Worm (Caenorhabditis elegans) whole organism, L4 larva: ENCODE results near the gene unc-64.
A peak's percentile ranks its signal among the peaks of the same experiment; 100 is the strongest.

Experiments used
- F10B5.3 ChIP-seq: sonication (generic microtip); optimal IDR thresholded peaks from 2 replicates; lab custom pipeline; 2016; ENCODE audit warnings: mild to moderate bottlenecking, missing genetic modification characterization, missing compliant biosample characterization
- F26F4.8 ChIP-seq: fragments of 200-800 bp; sonication (Bioruptor generic); conservative IDR thresholded peaks from 2 replicates; pipeline ENCODE4 v1.3.6; 2022; ENCODE audit warnings: missing genetic modification characterization, missing compliant biosample characterization
- F44E2.7 ChIP-seq: fragments of 200-800 bp; sonication (Bioruptor generic); IDR thresholded peaks from 2 replicates; pipeline ENCODE4 v2.1.2; 2022; ENCODE audit warnings: missing genetic modification characterization, missing compliant biosample characterization
- F49E8.2 ChIP-seq: sonication (generic microtip); optimal IDR thresholded peaks from 2 replicates; lab custom pipeline; 2016; ENCODE audit warnings: missing compliant biosample characterization, mild to moderate bottlenecking, missing genetic modification characterization, borderline replicate concordance
- Y48G9A.11 ChIP-seq: fragments of 200-800 bp; sonication (Bioruptor generic); IDR thresholded peaks from 2 replicates; pipeline ENCODE4 v1.3.6; 2022; ENCODE audit warnings: missing genetic modification reagents, missing genetic modification characterization, missing compliant biosample characterization
- ZK337.2 ChIP-seq: fragments of 200-800 bp; sonication (Bioruptor generic); IDR thresholded peaks from 2 replicates; pipeline ENCODE4 v1.3.6; 2022; ENCODE audit warnings: missing genetic modification reagents, missing genetic modification characterization, missing compliant biosample characterization
- aha-1 ChIP-seq: fragments of 150-350 bp; peaks from one replicate; lab custom pipeline; 2014; ENCODE audit warnings: missing biosample characterization, missing genetic modification characterization
- aly-2 ChIP-seq: sonication (generic microtip); optimal IDR thresholded peaks from 2 replicates; lab custom pipeline; 2018; ENCODE audit warnings: missing biosample characterization, missing genetic modification characterization
- ama-1 ChIP-seq: fragments of 150-350 bp; optimal IDR thresholded peaks from 2 replicates; lab custom pipeline; 2014; ENCODE audit warnings: inconsistent platforms, mixed read lengths
- attf-4 ChIP-seq: sonication (generic microtip); optimal IDR thresholded peaks from 3 replicates; lab custom pipeline; 2017; ENCODE audit warnings: missing biosample characterization, missing genetic modification characterization
- ceh-20 ChIP-seq: fragments of 200-800 bp; sonication (Bioruptor generic); IDR thresholded peaks from 2 replicates; pipeline ENCODE4 v1.3.6; 2022; ENCODE audit warnings: missing genetic modification reagents, missing genetic modification characterization, missing compliant biosample characterization
- ceh-82 ChIP-seq: sonication (generic microtip); optimal IDR thresholded peaks from 2 replicates; lab custom pipeline; 2017; ENCODE audit warnings: missing biosample characterization, missing genetic modification characterization
- cey-2 ChIP-seq: sonication (generic microtip); optimal IDR thresholded peaks from 3 replicates; lab custom pipeline; 2017; ENCODE audit warnings: missing genetic modification characterization, mild to moderate bottlenecking, missing compliant biosample characterization, antibody characterized with exemption, borderline replicate concordance; ENCODE audit not compliant: insufficient read depth
- ctbp-1 ChIP-seq: fragments of 200-800 bp; sonication (Bioruptor generic); IDR thresholded peaks from 2 replicates; pipeline ENCODE4 v1.3.6; 2022; ENCODE audit warnings: missing genetic modification reagents, missing genetic modification characterization, missing compliant biosample characterization
- daf-16 ChIP-seq, 3 experiments: sonication (generic microtip); optimal IDR thresholded peaks; 2 replicates each; lab custom pipeline; 2016 to 2017; ENCODE audit warnings: missing genetic modification characterization in 3 of 3, missing genetic modification reagents in 3 of 3, mild to moderate bottlenecking in 2 of 3, missing compliant biosample characterization in 2 of 3, missing biosample characterization in 1 of 3, moderate library complexity in 1 of 3
- daf-19 ChIP-seq: fragments of 200-800 bp; sonication (Bioruptor generic); conservative IDR thresholded peaks from 2 replicates; pipeline ENCODE4 v1.3.6; 2022; ENCODE audit warnings: missing genetic modification characterization, missing compliant biosample characterization
- dmd-9 ChIP-seq: fragments of 200-800 bp; sonication (Bioruptor generic); IDR thresholded peaks from 2 replicates; pipeline ENCODE4 v1.3.6; 2022; ENCODE audit warnings: missing genetic modification reagents, missing genetic modification characterization, missing compliant biosample characterization
- dpl-1 ChIP-seq: fragments of 150-350 bp; optimal IDR thresholded peaks from 2 replicates; lab custom pipeline; 2014; ENCODE audit warnings: missing biosample characterization, missing genetic modification reagents, missing genetic modification characterization
- duxl-1 ChIP-seq: sonication (generic microtip); optimal IDR thresholded peaks from 2 replicates; lab custom pipeline; 2016; ENCODE audit warnings: mild to moderate bottlenecking, missing genetic modification characterization, moderate library complexity, missing compliant biosample characterization; ENCODE audit not compliant: poor library complexity
- dve-1 ChIP-seq: sonication (generic microtip); optimal IDR thresholded peaks from 2 replicates; lab custom pipeline; 2017; ENCODE audit warnings: antibody characterized with exemption, mild to moderate bottlenecking, missing genetic modification characterization, missing compliant biosample characterization; ENCODE audit not compliant: insufficient read depth
- fkh-10 ChIP-seq: fragments of 150-350 bp; optimal IDR thresholded peaks from 2 replicates; lab custom pipeline; 2014; ENCODE audit warnings: missing biosample characterization, missing genetic modification reagents, missing genetic modification characterization
- gei-8 ChIP-seq: fragments of 200-800 bp; sonication (Bioruptor generic); optimal IDR thresholded peaks from 2 replicates; lab custom pipeline; 2018; ENCODE audit warnings: mild to moderate bottlenecking, missing genetic modification characterization, missing compliant biosample characterization
- hif-1 ChIP-seq, 2 experiments: sonication (generic microtip); optimal IDR thresholded peaks; 2 replicates each; lab custom pipeline; 2016 to 2017; ENCODE audit warnings: missing compliant biosample characterization in 2 of 2, missing genetic modification characterization in 2 of 2, missing genetic modification reagents in 2 of 2, missing genotype in 2 of 2, mild to moderate bottlenecking in 1 of 2
- hmg-1.1 ChIP-seq: fragments of 200-800 bp; sonication (Bioruptor generic); IDR thresholded peaks from 2 replicates; pipeline ENCODE4 v1.3.6; 2022; ENCODE audit warnings: missing genetic modification reagents, missing genetic modification characterization, missing compliant biosample characterization
- jun-1 ChIP-seq: fragments of 150-350 bp; optimal IDR thresholded peaks from 2 replicates; lab custom pipeline; 2014; ENCODE audit warnings: missing biosample characterization, missing genetic modification reagents, missing genetic modification characterization
- madf-5 ChIP-seq, 2 experiments: fragments of 200-800 bp; sonication (Bioruptor generic); IDR thresholded peaks; 2 replicates each; pipeline ENCODE4 v1.3.6; 2022; ENCODE audit warnings: missing compliant biosample characterization in 2 of 2, missing genetic modification characterization in 2 of 2
- madf-9 ChIP-seq: fragments of 200-800 bp; sonication (Bioruptor generic); conservative IDR thresholded peaks from 2 replicates; pipeline ENCODE4 v1.3.6; 2022; ENCODE audit warnings: missing genetic modification reagents, missing genetic modification characterization, missing compliant biosample characterization
- mdl-1 ChIP-seq, 2 experiments: fragments of 150-350 bp in 1 of 2; sonication (generic microtip) in 1 of 2; optimal IDR thresholded peaks; 2 replicates each; lab custom pipeline; 2014 to 2017; ENCODE audit warnings: missing biosample characterization in 2 of 2, missing genetic modification characterization in 2 of 2
- mdt-29 ChIP-seq: fragments of 200-800 bp; sonication (Bioruptor generic); IDR thresholded peaks from 2 replicates; pipeline ENCODE4 v1.3.6; 2022; ENCODE audit warnings: missing genetic modification reagents, missing genetic modification characterization, missing compliant biosample characterization
- mep-1 ChIP-seq: fragments of 150-350 bp; sonication (generic microtip); optimal IDR thresholded peaks from 3 replicates; lab custom pipeline; 2014; ENCODE audit warnings: missing biosample characterization, missing genetic modification characterization
- mes-2 ChIP-seq: sonication (generic microtip); optimal IDR thresholded peaks from 2 replicates; lab custom pipeline; 2016; ENCODE audit warnings: missing genotype, mild to moderate bottlenecking, missing genetic modification characterization, missing compliant biosample characterization; ENCODE audit not compliant: poor library complexity, severe bottlenecking
- mxl-3 ChIP-seq: fragments of 200-800 bp; sonication (Bioruptor generic); optimal IDR thresholded peaks from 2 replicates; lab custom pipeline; 2018; ENCODE audit warnings: mild to moderate bottlenecking, missing genetic modification characterization, missing compliant biosample characterization
- nhr-25 ChIP-seq: sonication (generic microtip); optimal IDR thresholded peaks from 2 replicates; lab custom pipeline; 2017; ENCODE audit warnings: missing genetic modification characterization, mild to moderate bottlenecking, missing compliant biosample characterization, antibody characterized with exemption, moderate library complexity, borderline replicate concordance; ENCODE audit not compliant: insufficient read depth
- nhr-42 ChIP-seq: fragments of 200-800 bp; sonication (Bioruptor generic); IDR thresholded peaks from 2 replicates; pipeline ENCODE4 v1.3.6; 2022; ENCODE audit warnings: missing genetic modification characterization, missing compliant biosample characterization
- nhr-77 ChIP-seq: fragments of 150-350 bp; optimal IDR thresholded peaks from 2 replicates; lab custom pipeline; 2014; ENCODE audit warnings: missing biosample characterization, missing genetic modification characterization
- pha-4 ChIP-seq, 2 experiments: fragments of 150-350 bp in 1 of 2; fragments of 200-800 bp in 1 of 2; sonication (Bioruptor generic) in 1 of 2; IDR thresholded peaks in 1 of 2; optimal IDR thresholded peaks in 1 of 2; 2 replicates each; pipeline versions ENCODE4 v1.3.6 to Lab custom; 2014 to 2022; ENCODE audit warnings: missing genetic modification characterization in 2 of 2, missing genetic modification reagents in 2 of 2, missing biosample characterization in 1 of 2, missing compliant biosample characterization in 1 of 2
- rbr-2 ChIP-seq: sonication (generic microtip); optimal IDR thresholded peaks from 2 replicates; lab custom pipeline; 2016; ENCODE audit warnings: missing genotype, missing genetic modification characterization, missing compliant biosample characterization
- saeg-2 ChIP-seq: fragments of 200-800 bp; sonication (Bioruptor generic); IDR thresholded peaks from 2 replicates; pipeline ENCODE4 v1.3.6; 2022; ENCODE audit warnings: missing genetic modification reagents, missing genetic modification characterization, missing compliant biosample characterization
- snpc-1.2 ChIP-seq: fragments of 200-800 bp; sonication (Bioruptor generic); IDR thresholded peaks from 2 replicates; pipeline ENCODE4 v1.3.6; 2022; ENCODE audit warnings: missing genetic modification reagents, missing genetic modification characterization, missing compliant biosample characterization
- snpc-4 ChIP-seq: fragments of 150-350 bp; optimal IDR thresholded peaks from 2 replicates; lab custom pipeline; 2014; ENCODE audit warnings: missing biosample characterization, missing genetic modification characterization
- spr-3 ChIP-seq: fragments of 200-800 bp; sonication (Bioruptor generic); optimal IDR thresholded peaks from 2 replicates; lab custom pipeline; 2018; ENCODE audit warnings: mild to moderate bottlenecking, missing genetic modification characterization, missing compliant biosample characterization
- tag-97 ChIP-seq: fragments of 200-800 bp; sonication (Bioruptor generic); IDR thresholded peaks from 2 replicates; pipeline ENCODE4 v1.3.6; 2022; ENCODE audit warnings: missing genetic modification characterization, missing compliant biosample characterization
- tra-1 ChIP-seq: fragments of 200-800 bp; sonication (Bioruptor generic); IDR thresholded peaks from 2 replicates; pipeline ENCODE4 v1.3.6; 2022; ENCODE audit warnings: missing genetic modification reagents, missing genetic modification characterization, missing compliant biosample characterization
- unc-130 ChIP-seq: sonication (generic microtip); optimal IDR thresholded peaks from 2 replicates; lab custom pipeline; 2016; ENCODE audit warnings: missing genetic modification reagents, missing genetic modification characterization, missing compliant biosample characterization
- unc-39 ChIP-seq: sonication (generic microtip); optimal IDR thresholded peaks from 2 replicates; lab custom pipeline; 2017; ENCODE audit warnings: missing biosample characterization, missing genetic modification characterization
- zag-1 ChIP-seq: fragments of 150-350 bp; optimal IDR thresholded peaks from 2 replicates; lab custom pipeline; 2014; ENCODE audit warnings: missing biosample characterization, missing genetic modification characterization
- zip-11 ChIP-seq: fragments of 200-800 bp; sonication (Bioruptor generic); IDR thresholded peaks from 2 replicates; pipeline ENCODE4 v1.3.6; 2022; ENCODE audit warnings: missing genetic modification characterization, missing compliant biosample characterization

unc-64 gene

DNA sequence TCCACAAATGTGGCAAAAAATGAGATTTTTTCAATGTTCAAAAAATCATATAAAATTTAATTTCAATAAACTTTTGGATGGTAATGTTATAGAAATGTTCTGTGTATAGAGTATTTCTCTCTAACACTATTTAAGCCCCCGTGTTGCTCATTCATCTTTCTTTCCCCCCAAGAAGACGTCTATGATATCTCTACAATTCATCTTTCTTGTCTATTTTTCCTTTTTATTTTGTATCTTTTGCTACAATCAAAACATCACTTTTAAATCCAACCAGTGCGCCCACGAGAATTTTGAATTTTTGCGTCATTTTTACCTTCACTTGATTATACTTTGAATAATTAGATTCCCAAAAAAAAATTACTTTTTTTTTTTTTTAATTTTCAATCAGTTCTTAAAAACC is 4.3 kb upstream of the unc-64 start:
- TF ChIP-seq dpl-1 (GFP tag; lab: Kevin White, UChicago): no peak
- TF ChIP-seq nhr-25 (tag; lab: Kevin White, UChicago): no peak
- TF ChIP-seq hmg-1.1 (GFP tag; lab: Robert Waterston, UW): no peak
- TF ChIP-seq nhr-77: no peak
- no peak for TF ChIP-seq dve-1
- TF ChIP-seq zip-11 (GFP tag; lab: Robert Waterston, UW): no peak
- no peak for TF ChIP-seq pha-4 (GFP tag; IDR thresholded peaks at IDR 0.05; lab: Robert Waterston, UW)
- TF ChIP-seq pha-4 (tag; optimal IDR thresholded peaks at IDR 0.05; lab: Kevin White, UChicago): no peak
- TF ChIP-seq attf-4: no peak
- TF ChIP-seq mxl-3 (GFP tag; lab: Kevin White, UChicago): no peak
- no peak for TF ChIP-seq mdl-1 (tag; optimal IDR thresholded peaks at IDR 0.05; lab: Kevin White, UChicago)

DNA sequence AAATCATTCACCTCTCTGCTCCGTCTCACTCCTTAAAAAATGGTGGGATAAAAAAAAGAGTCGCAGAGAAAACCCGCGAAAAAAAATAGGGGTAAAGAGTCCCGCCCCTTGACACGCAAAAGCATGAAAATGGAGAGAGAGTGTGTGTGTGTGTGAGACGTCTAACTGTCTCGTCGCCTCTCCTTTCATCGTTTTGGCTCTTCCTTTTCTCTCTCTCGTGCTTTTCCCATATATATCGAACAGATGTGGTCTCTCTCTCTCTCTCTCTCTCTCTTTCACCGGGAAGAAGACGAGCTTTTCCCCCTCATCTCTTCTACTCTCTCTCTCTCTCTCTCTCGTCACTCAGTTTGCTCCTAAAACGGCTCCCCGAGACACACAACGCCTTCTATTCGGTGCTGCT is 1.3 kb upstream of the unc-64 start:
- TF ChIP-seq dmd-9 (GFP tag; lab: Robert Waterston, UW): no peak
- TF ChIP-seq nhr-42 (GFP tag; lab: Robert Waterston, UW): no peak
- TF ChIP-seq fkh-10 (GFP tag; lab: Kevin White, UChicago): peak; percentile 41
- TF ChIP-seq ceh-20 (GFP tag; lab: Robert Waterston, UW): peak; percentile 58; the same call in 1 of the 2 replicates
- TF ChIP-seq ceh-82 (tag; lab: Kevin White, UChicago): no peak
- no peak for TF ChIP-seq ama-1
- TF ChIP-seq F26F4.8: no peak
- peak in 1 of 2 experiments; percentile 60 for TF ChIP-seq hif-1 (tag; optimal IDR thresholded peaks at IDR 0.05; lab: Kevin White, UChicago)
- no peak for TF ChIP-seq tra-1 (GFP tag; lab: Robert Waterston, UW)
- TF ChIP-seq F44E2.7 (GFP tag; lab: Robert Waterston, UW): no peak
- no peak for TF ChIP-seq saeg-2 (GFP tag; lab: Robert Waterston, UW)
- peak; percentile 74 for TF ChIP-seq mep-1
- TF ChIP-seq daf-16 (GFP tag; optimal IDR thresholded peaks at IDR 0.05; lab: Kevin White, UChicago): no peak
- peak; percentile 27 for TF ChIP-seq daf-16 (tag; optimal IDR thresholded peaks at IDR 0.05; lab: Kevin White, UChicago)
- TF ChIP-seq madf-9 (GFP tag; lab: Robert Waterston, UW): 0 out of 2 replicates have a peak, but pooled peaks have one; percentile 29
- TF ChIP-seq pha-4 (GFP tag; IDR thresholded peaks at IDR 0.05; lab: Robert Waterston, UW): no peak
- TF ChIP-seq pha-4 (tag; optimal IDR thresholded peaks at IDR 0.05; lab: Kevin White, UChicago): no peak
- peak; percentile 72 for TF ChIP-seq hmg-1.1 (GFP tag; lab: Robert Waterston, UW)
- no peak for TF ChIP-seq unc-39
- TF ChIP-seq nhr-77: no peak
- TF ChIP-seq cey-2 (tag; lab: Kevin White, UChicago): no peak
- no peak for TF ChIP-seq gei-8 (GFP tag; lab: Kevin White, UChicago)
- peak; percentile 48 for TF ChIP-seq dpl-1 (GFP tag; lab: Kevin White, UChicago)
- TF ChIP-seq ZK337.2: 0 out of 2 replicates have a peak, but pooled peaks have one; percentile 44
- TF ChIP-seq madf-5 (GFP tag; IDR thresholded peaks at IDR 0.05; lab: Robert Waterston, UW): no peak
- TF ChIP-seq ctbp-1 (GFP tag; lab: Robert Waterston, UW): peak; percentile 80
- peak; percentile 56 for TF ChIP-seq zag-1
- TF ChIP-seq jun-1: no peak
- peak; percentile 83 for TF ChIP-seq rbr-2 (tag; lab: Kevin White, UChicago)
- TF ChIP-seq spr-3 (GFP tag; lab: Kevin White, UChicago): no peak
- TF ChIP-seq aly-2 (tag; lab: Kevin White, UChicago): no peak
- TF ChIP-seq mdt-29 (GFP tag; lab: Robert Waterston, UW): no peak
- TF ChIP-seq snpc-4: no peak
- no peak for TF ChIP-seq tag-97 (GFP tag; lab: Robert Waterston, UW)
- peak in 1 of 2 experiments; percentile 77 for TF ChIP-seq mdl-1 (tag; optimal IDR thresholded peaks at IDR 0.05; lab: Kevin White, UChicago)
- peak; percentile 41 for TF ChIP-seq mes-2
- peak; percentile 97 for TF ChIP-seq aha-1 (tag; lab: Kevin White, UChicago)
- TF ChIP-seq daf-19: no peak
- TF ChIP-seq unc-130 (GFP tag; lab: Kevin White, UChicago): no peak
- TF ChIP-seq F49E8.2 (tag; lab: Kevin White, UChicago): no peak
- TF ChIP-seq duxl-1 (tag; lab: Kevin White, UChicago): no peak
- no peak for TF ChIP-seq F10B5.3 (tag; lab: Kevin White, UChicago)
- TF ChIP-seq snpc-1.2 (GFP tag; lab: Robert Waterston, UW): no peak
- no peak for TF ChIP-seq Y48G9A.11
